Fruit fly (Drosophila melanogaster) whole organism, embryonic: ENCODE data around the gene CG34462.

Experiments used
- Bgb ChIP-seq: fragments of 200-800 bp; sonication (Bioruptor generic); IDR thresholded peaks from 2 replicates; pipeline ENCODE4 v1.3.6; 2022; ENCODE audit warnings: missing biosample characterization, missing genetic modification characterization; ENCODE audit not compliant: partially characterized antibody
- CG10274 ChIP-seq: fragments of 200-800 bp; sonication (Bioruptor generic); optimal IDR thresholded peaks from 3 replicates; lab custom pipeline; 2017; ENCODE audit warnings: missing biosample characterization, mild to moderate bottlenecking, missing genetic modification characterization
- CG12299 ChIP-seq: fragments of 200-800 bp; sonication (Bioruptor generic); optimal IDR thresholded peaks from 2 replicates; lab custom pipeline; 2018; ENCODE audit warnings: missing biosample characterization, mild to moderate bottlenecking, missing genetic modification characterization
- CG14441 ChIP-seq: fragments of 200-800 bp; sonication (Bioruptor generic); IDR thresholded peaks from 2 replicates; pipeline ENCODE4 v1.3.6; 2022; ENCODE audit warnings: missing biosample characterization, missing genetic modification characterization
- CG15073 ChIP-seq: fragments of 200-800 bp; sonication (Bioruptor generic); optimal IDR thresholded peaks from 2 replicates; lab custom pipeline; 2016; ENCODE audit warnings: missing biosample characterization, missing genetic modification characterization
- CG17802 ChIP-seq: fragments of 200-800 bp; sonication (Bioruptor generic); optimal IDR thresholded peaks from 2 replicates; lab custom pipeline; 2018; ENCODE audit warnings: missing biosample characterization, mild to moderate bottlenecking, missing genetic modification characterization, moderate library complexity
- CG18599 ChIP-seq: fragments of 200-800 bp; sonication (Bioruptor generic); optimal IDR thresholded peaks from 3 replicates; lab custom pipeline; 2017; ENCODE audit warnings: missing biosample characterization, missing genetic modification characterization, mild to moderate bottlenecking, moderate library complexity, missing genetic modification reagents
- CG34224 ChIP-seq: fragments of 200-800 bp; sonication (Bioruptor generic); IDR thresholded peaks from 3 replicates; pipeline ENCODE4 v1.3.6; 2022; ENCODE audit warnings: missing biosample characterization, missing genetic modification characterization; ENCODE audit not compliant: partially characterized antibody
- CG34376 ChIP-seq: fragments of 200-800 bp; sonication (Bioruptor generic); optimal IDR thresholded peaks from 2 replicates; lab custom pipeline; 2018; ENCODE audit warnings: missing biosample characterization, mild to moderate bottlenecking, missing genetic modification characterization
- CG34422 ChIP-seq: fragments of 200-800 bp; sonication (Bioruptor generic); IDR thresholded peaks from 3 replicates; pipeline ENCODE4 v1.3.6; 2022; ENCODE audit warnings: missing biosample characterization, missing genetic modification characterization
- CG6272 ChIP-seq: fragments of 200-800 bp; sonication (Bioruptor generic); IDR thresholded peaks from 2 replicates; pipeline ENCODE4 v1.3.6; 2022; ENCODE audit warnings: missing biosample characterization, missing genetic modification characterization
- CG6854 ChIP-seq: fragments of 200-800 bp; sonication (Bioruptor generic); optimal IDR thresholded peaks from 3 replicates; lab custom pipeline; 2017; ENCODE audit warnings: missing biosample characterization, mild to moderate bottlenecking, missing genetic modification characterization
- CG9215 ChIP-seq: fragments of 200-800 bp; sonication (Bioruptor generic); IDR thresholded peaks from 2 replicates; pipeline ENCODE4 v1.3.6; 2022; ENCODE audit warnings: missing biosample characterization, missing genetic modification characterization
- CG9437 ChIP-seq: fragments of 200-800 bp; sonication (Bioruptor generic); optimal IDR thresholded peaks from 2 replicates; lab custom pipeline; 2018; ENCODE audit warnings: missing biosample characterization, mild to moderate bottlenecking, missing genetic modification characterization
- Dll ChIP-seq: fragments of 200-800 bp; sonication (Bioruptor generic); IDR thresholded peaks from 4 replicates; pipeline ENCODE4 v1.3.6; 2022; ENCODE audit warnings: missing biosample characterization, missing genetic modification characterization; ENCODE audit not compliant: partially characterized antibody
- Doc3 ChIP-seq: fragments of 200-800 bp; sonication (Bioruptor generic); IDR thresholded peaks from 3 replicates; pipeline ENCODE4 v1.3.6; 2022; ENCODE audit warnings: missing biosample characterization, missing genetic modification characterization; ENCODE audit not compliant: partially characterized antibody
- E2f2 ChIP-seq: fragments of 200-800 bp; sonication (Bioruptor generic); IDR thresholded peaks from 2 replicates; pipeline ENCODE4 v1.3.6; 2022; ENCODE audit warnings: missing biosample characterization, missing genetic modification characterization
- HLH4C ChIP-seq: fragments of 200-800 bp; sonication (Bioruptor generic); IDR thresholded peaks from 3 replicates; pipeline ENCODE4 v1.3.6; 2022; ENCODE audit warnings: missing biosample characterization, missing genetic modification characterization; ENCODE audit not compliant: partially characterized antibody
- Hr78 ChIP-seq, 2 experiments: fragments of 200-800 bp in 1 of 2; fragments of >200 bp in 1 of 2; sonication (Bioruptor generic) in 1 of 2; optimal IDR thresholded peaks; 2 replicates each; lab custom pipeline; 2017 to 2019; ENCODE audit warnings: missing biosample characterization in 2 of 2, missing genetic modification characterization in 2 of 2, mild to moderate bottlenecking in 1 of 2, moderate library complexity in 1 of 2
- Hsf ChIP-seq: fragments of 200-800 bp; sonication (Bioruptor generic); optimal IDR thresholded peaks from 3 replicates; lab custom pipeline; 2016; ENCODE audit warnings: missing biosample characterization, missing genetic modification characterization
- Pdp1 ChIP-seq, 2 experiments: fragments of 200-800 bp; sonication (Bioruptor generic); optimal IDR thresholded peaks; 3 replicates each; lab custom pipeline; 2016; ENCODE audit warnings: missing biosample characterization in 2 of 2, missing genetic modification characterization in 2 of 2, mild to moderate bottlenecking in 1 of 2, moderate library complexity in 1 of 2
- Ptx1 ChIP-seq: fragments of 200-800 bp; sonication (Bioruptor generic); IDR thresholded peaks from 2 replicates; pipeline ENCODE4 v1.3.6; 2022; ENCODE audit warnings: missing biosample characterization, missing genetic modification characterization
- Scr ChIP-seq: fragments of 200-800 bp; sonication (Bioruptor generic); IDR thresholded peaks from 2 replicates; pipeline ENCODE4 v1.3.6; 2022; ENCODE audit warnings: missing biosample characterization, missing genetic modification characterization; ENCODE audit not compliant: partially characterized antibody
- Sin3A ChIP-seq: fragments of >200 bp; optimal IDR thresholded peaks from 2 replicates; lab custom pipeline; 2018
- Sry-δ ChIP-seq: fragments of 200-800 bp; sonication (Bioruptor generic); optimal IDR thresholded peaks from 2 replicates; lab custom pipeline; 2016; ENCODE audit warnings: missing biosample characterization, missing genetic modification characterization
- ase ChIP-seq: fragments of 200-800 bp; sonication (Bioruptor generic); IDR thresholded peaks from 3 replicates; pipeline ENCODE4 v1.3.6; 2022; ENCODE audit warnings: missing biosample characterization, missing genetic modification characterization
- bbx ChIP-seq: fragments of 200-800 bp; sonication (Bioruptor generic); IDR thresholded peaks from 2 replicates; pipeline ENCODE4 v1.3.6; 2022; ENCODE audit warnings: missing biosample characterization, missing genetic modification characterization; ENCODE audit not compliant: partially characterized antibody
- cas ChIP-seq: fragments of 200-800 bp; sonication (Bioruptor generic); IDR thresholded peaks from 2 replicates; pipeline ENCODE4 v1.3.6; 2022; ENCODE audit warnings: missing biosample characterization, missing genetic modification characterization
- cg ChIP-seq: fragments of 200-800 bp; sonication (Bioruptor generic); optimal IDR thresholded peaks from 3 replicates; lab custom pipeline; 2019; ENCODE audit warnings: missing biosample characterization, mild to moderate bottlenecking, missing genetic modification characterization, moderate library complexity
- ci ChIP-seq: fragments of 200-800 bp; sonication (Bioruptor generic); IDR thresholded peaks from 3 replicates; pipeline ENCODE4 v1.3.6; 2022; ENCODE audit warnings: missing biosample characterization, missing genetic modification characterization
- crp ChIP-seq, 2 experiments: fragments of 200-800 bp; sonication (Bioruptor generic); optimal IDR thresholded peaks; 2 replicates in 1 of 2; 3 replicates in 1 of 2; lab custom pipeline; 2017; ENCODE audit warnings: missing biosample characterization in 2 of 2, missing genetic modification characterization in 2 of 2, mild to moderate bottlenecking in 1 of 2, moderate library complexity in 1 of 2
- ftz-f1 ChIP-seq: fragments of 200-800 bp; sonication (Bioruptor generic); optimal IDR thresholded peaks from 2 replicates; lab custom pipeline; 2016; ENCODE audit warnings: missing biosample characterization, missing genetic modification characterization
- grau ChIP-seq: fragments of 200-800 bp; optimal IDR thresholded peaks from 3 replicates; lab custom pipeline; 2019; ENCODE audit warnings: missing biosample characterization, mild to moderate bottlenecking, missing genetic modification characterization, moderate library complexity
- hb ChIP-seq: fragments of 200-800 bp; sonication (Bioruptor generic); IDR thresholded peaks from 3 replicates; pipeline ENCODE4 v1.3.6; 2022; ENCODE audit warnings: missing biosample characterization, missing genetic modification characterization; ENCODE audit not compliant: partially characterized antibody
- hkb ChIP-seq, 2 experiments: fragments of 200-800 bp in 1 of 2; fragments of >200 bp in 1 of 2; sonication (Bioruptor generic) in 1 of 2; IDR thresholded peaks in 1 of 2; optimal IDR thresholded peaks in 1 of 2; 2 replicates each; pipeline versions ENCODE4 v1.3.6 to Lab custom; 2017 to 2022; ENCODE audit warnings: missing biosample characterization in 1 of 2, missing genetic modification characterization in 1 of 2
- kah ChIP-seq: fragments of 200-800 bp; sonication (Bioruptor generic); optimal IDR thresholded peaks from 2 replicates; lab custom pipeline; 2018; ENCODE audit warnings: missing biosample characterization, mild to moderate bottlenecking, missing genetic modification characterization
- knrl ChIP-seq: fragments of 200-800 bp; sonication (Bioruptor generic); IDR thresholded peaks from 3 replicates; pipeline ENCODE4 v1.3.6; 2022; ENCODE audit warnings: missing biosample characterization, missing genetic modification characterization; ENCODE audit not compliant: partially characterized antibody
- mirr ChIP-seq: fragments of 200-800 bp; sonication (Bioruptor generic); optimal IDR thresholded peaks from 3 replicates; lab custom pipeline; 2018; ENCODE audit warnings: missing biosample characterization, mild to moderate bottlenecking, missing genetic modification characterization
- nerfin-2 ChIP-seq: fragments of 200-800 bp; sonication (Bioruptor generic); IDR thresholded peaks from 2 replicates; pipeline ENCODE4 v1.3.6; 2022; ENCODE audit warnings: missing biosample characterization, missing genetic modification characterization; ENCODE audit not compliant: partially characterized antibody
- pita ChIP-seq: fragments of 200-800 bp; sonication (Bioruptor generic); optimal IDR thresholded peaks from 2 replicates; lab custom pipeline; 2017; ENCODE audit warnings: missing biosample characterization, mild to moderate bottlenecking, missing genetic modification characterization
- sd ChIP-seq: fragments of 200-800 bp; sonication (Bioruptor generic); optimal IDR thresholded peaks from 3 replicates; lab custom pipeline; 2018; ENCODE audit warnings: missing biosample characterization, mild to moderate bottlenecking, missing genetic modification characterization, moderate library complexity
- sens ChIP-seq: fragments of 200-800 bp; sonication (Bioruptor generic); peaks from one replicate; lab custom pipeline; 2016; ENCODE audit warnings: missing biosample characterization, missing genetic modification characterization
- sna ChIP-seq: fragments of 200-800 bp; sonication (Bioruptor generic); IDR thresholded peaks from 2 replicates; pipeline ENCODE4 v1.3.6; 2022; ENCODE audit warnings: missing biosample characterization, missing genetic modification characterization; ENCODE audit not compliant: partially characterized antibody
- sug ChIP-seq: fragments of 200-800 bp; optimal IDR thresholded peaks from 2 replicates; lab custom pipeline; 2019; ENCODE audit warnings: missing biosample characterization, mild to moderate bottlenecking, missing genetic modification characterization, moderate library complexity
- tna ChIP-seq: fragments of 200-800 bp; sonication (Bioruptor generic); IDR thresholded peaks from 2 replicates; pipeline ENCODE4 v1.3.6; 2022; ENCODE audit warnings: missing biosample characterization, missing genetic modification characterization; ENCODE audit not compliant: partially characterized antibody
- zen2 ChIP-seq: fragments of 200-800 bp; sonication (Bioruptor generic); IDR thresholded peaks from 3 replicates; pipeline ENCODE4 v1.3.6; 2022; ENCODE audit warnings: missing biosample characterization, missing genetic modification characterization; ENCODE audit not compliant: partially characterized antibody

CG34462 gene

DNA sequence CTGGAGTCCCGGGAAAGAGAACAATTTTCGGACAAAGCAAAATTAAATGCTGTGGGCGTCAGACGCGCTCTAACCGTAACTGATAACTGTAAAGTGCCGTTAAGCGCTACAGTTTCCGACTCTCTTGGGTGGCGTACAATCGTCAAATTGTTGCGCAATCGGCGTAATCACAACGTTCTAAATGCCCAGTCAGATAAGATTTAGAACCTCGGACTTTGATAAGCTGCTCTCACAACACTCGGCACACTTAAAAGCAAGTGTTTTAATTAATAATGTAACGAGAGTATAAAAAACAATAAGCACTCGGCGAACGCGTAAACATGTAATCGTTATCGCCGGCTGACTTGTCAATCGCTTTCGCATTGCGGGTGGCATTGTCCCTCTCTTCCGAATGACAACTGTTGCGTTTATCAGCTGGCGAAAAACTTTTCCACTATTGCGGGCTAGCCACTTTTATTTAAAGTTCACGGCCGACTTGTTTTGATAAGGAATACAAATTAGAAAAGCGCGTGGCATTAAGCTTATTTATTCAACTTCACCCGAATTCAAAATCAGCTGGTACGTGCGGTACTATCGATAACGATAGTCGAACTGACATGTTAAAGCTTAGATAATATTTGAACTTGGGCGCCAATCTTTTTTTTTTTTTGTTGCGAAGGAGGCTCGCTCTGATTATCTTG, 30.5 kb downstream of the CG34462 start (continued):
- TF ChIP-seq Doc3 (GFP tag; lab: Robert Waterston, UW) (peak; percentile 51; the same call in 1 of the 3 replicates), Bgb (GFP tag; lab: Robert Waterston, UW) (peak; percentile 60), sug (tag; lab: Kevin White, UChicago) (peak; percentile 99), CG14441 (no peak), HLH4C (GFP tag; lab: Robert Waterston, UW) (peak; percentile 75), CG12299 (no peak), Pdp1 (GFP tag; optimal IDR thresholded peaks at IDR 0.05; lab: Kevin White, UChicago) (peak in 1 of 2 experiments; percentile 100), Sin3A (lab: Kevin White, UChicago) (peak; percentile 42), ftz-f1 (GFP tag; lab: Kevin White, UChicago) (peak; percentile 61), CG34376 (GFP tag; lab: Kevin White, UChicago) (peak; percentile 95), ase (GFP tag; lab: Robert Waterston, UW) (no peak), sens (GFP tag; lab: Kevin White, UChicago) (peak; percentile 69), zen2 (GFP tag; lab: Robert Waterston, UW) (peak; percentile 14; the same call in 1 of the 3 replicates), mirr (GFP tag; lab: Kevin White, UChicago) (peak; percentile 95), nerfin-2 (peak; percentile 68), CG10274 (no peak), CG6854 (GFP tag; lab: Kevin White, UChicago) (peak; percentile 12), Scr (GFP tag; lab: Robert Waterston, UW) (peak; percentile 72), CG9215 (GFP tag; lab: Robert Waterston, UW) (no peak), cas (no peak), ci (GFP tag; lab: Robert Waterston, UW) (peak; percentile 55; the same call in 2 of the 3 replicates), CG15073 (GFP tag; lab: Kevin White, UChicago) (no peak), CG34422 (GFP tag; lab: Robert Waterston, UW) (peak; percentile 48; the same call in 1 of the 3 replicates), hkb (optimal IDR thresholded peaks at IDR 0.05; lab: Kevin White, UChicago) (no peak), hkb (GFP tag; IDR thresholded peaks at IDR 0.05; lab: Robert Waterston, UW) (0 out of 2 replicates have a peak, but pooled peaks have one; percentile 7), Dll (GFP tag; lab: Robert Waterston, UW) (peak; percentile 74; the same call in 3 of the 4 replicates), CG9437 (GFP tag; lab: Kevin White, UChicago) (peak; percentile 10), CG34224 (GFP tag; lab: Robert Waterston, UW) (peak; percentile 75), CG17802 (no peak), bbx (GFP tag; lab: Robert Waterston, UW) (peak; percentile 57; the same call in 1 of the 2 replicates), CG18599 (GFP tag; lab: Kevin White, UChicago) (peak; percentile 5), CG6272 (GFP tag; lab: Robert Waterston, UW) (no peak), Ptx1 (GFP tag; lab: Robert Waterston, UW) (no peak), crp (GFP tag; optimal IDR thresholded peaks at IDR 0.05; lab: Kevin White, UChicago) (peak in 1 of 2 experiments; percentile 85), E2f2 (GFP tag; lab: Robert Waterston, UW) (peak; percentile 88), grau (tag; lab: Kevin White, UChicago) (peak; percentile 17), sd (tag; lab: Kevin White, UChicago) (peak; percentile 19), knrl (GFP tag; lab: Robert Waterston, UW) (0 out of 3 replicates have a peak, but pooled peaks have one; percentile 37), tna (peak; percentile 67), Sry-δ (peak; percentile 55), cg (GFP tag; lab: Kevin White, UChicago) (no peak), sna (GFP tag; lab: Robert Waterston, UW) (peak; percentile 66; the same call in 1 of the 2 replicates), Hr78 (GFP tag; optimal IDR thresholded peaks at IDR 0.05; lab: Kevin White, UChicago) (peak in 1 of 2 experiments; percentile 53), hb (GFP tag; lab: Robert Waterston, UW) (peak; percentile 47; the same call in 1 of the 3 replicates), Hsf (GFP tag; lab: Kevin White, UChicago) (no peak), kah (GFP tag; lab: Kevin White, UChicago) (peak; percentile 5), pita (GFP tag; lab: Kevin White, UChicago) (no peak)
